Fruit fly (Drosophila melanogaster) S2 (cell line): ENCODE measurements around the gene Ag5r2.

ENCODE experiments used
- CG8478 ChIP-seq: fragments of >200 bp; optimal IDR thresholded peaks from 2 replicates; lab custom pipeline; 2018
- CTCF ChIP-seq, 2 experiments: fragments of >200 bp; optimal IDR thresholded peaks; 2 replicates each; lab custom pipeline; 2018

dm6 chrX:14784002-14784568, at the start of gene Ag5r2:
- no peak for TF ChIP-seq CTCF (optimal IDR thresholded peaks at IDR 0.05; lab: Kevin White, UChicago)
- TF ChIP-seq CG8478, result no peak
